Fruit fly (Drosophila melanogaster) whole organism, embryonic: ENCODE measurements around the gene CG10035.

Experiments
- CG12155 ChIP-seq: fragments of 200-800 bp; sonication (Bioruptor generic); optimal IDR thresholded peaks from 3 replicates; lab custom pipeline; 2016; ENCODE audit warnings: missing biosample characterization, missing genetic modification characterization
- CG12391 ChIP-seq: fragments of 200-800 bp; sonication (Bioruptor generic); optimal IDR thresholded peaks from 3 replicates; lab custom pipeline; 2018; ENCODE audit warnings: missing biosample characterization, mild to moderate bottlenecking, missing genetic modification characterization, moderate library complexity
- CG16813 ChIP-seq: fragments of 200-800 bp; sonication (Bioruptor generic); IDR thresholded peaks from 3 replicates; pipeline ENCODE4 v1.3.6; 2022; ENCODE audit warnings: missing biosample characterization, missing genetic modification characterization; ENCODE audit not compliant: partially characterized antibody
- CG17186 ChIP-seq: fragments of 200-800 bp; sonication (Bioruptor generic); optimal IDR thresholded peaks from 3 replicates; lab custom pipeline; 2017; ENCODE audit warnings: missing biosample characterization, missing genetic modification reagents, missing genetic modification characterization
- CG2116 ChIP-seq: fragments of 200-800 bp; sonication (Bioruptor generic); optimal IDR thresholded peaks from 3 replicates; lab custom pipeline; 2018; ENCODE audit warnings: missing biosample characterization, mild to moderate bottlenecking, missing genetic modification characterization
- CG2889 ChIP-seq: fragments of 200-800 bp; sonication (Bioruptor generic); IDR thresholded peaks from 3 replicates; pipeline ENCODE4 v1.3.6; 2022; ENCODE audit warnings: missing biosample characterization, missing genetic modification characterization
- CG4282 ChIP-seq: fragments of 200-800 bp; sonication (Bioruptor generic); optimal IDR thresholded peaks from 2 replicates; lab custom pipeline; 2016; ENCODE audit warnings: missing biosample characterization, missing genetic modification characterization
- CG5245 ChIP-seq: fragments of 200-800 bp; sonication (Bioruptor generic); optimal IDR thresholded peaks from 3 replicates; lab custom pipeline; 2016; ENCODE audit warnings: missing biosample characterization, missing genetic modification characterization
- CG7357 ChIP-seq: fragments of 200-800 bp; sonication (Bioruptor generic); IDR thresholded peaks from 3 replicates; pipeline ENCODE4 v1.3.6; 2022; ENCODE audit warnings: missing biosample characterization, missing genetic modification characterization
- CG8924 ChIP-seq: fragments of 200-800 bp; optimal IDR thresholded peaks from 3 replicates; lab custom pipeline; 2019; ENCODE audit warnings: missing biosample characterization, mild to moderate bottlenecking, missing genetic modification characterization, moderate library complexity
- CG9437 ChIP-seq: fragments of 200-800 bp; sonication (Bioruptor generic); optimal IDR thresholded peaks from 2 replicates; lab custom pipeline; 2018; ENCODE audit warnings: missing biosample characterization, mild to moderate bottlenecking, missing genetic modification characterization
- CG9797 ChIP-seq: fragments of 200-800 bp; sonication (Bioruptor generic); optimal IDR thresholded peaks from 3 replicates; lab custom pipeline; 2018; ENCODE audit warnings: missing biosample characterization, mild to moderate bottlenecking, missing genetic modification characterization
- Camta ChIP-seq: fragments of 200-800 bp; sonication (Bioruptor generic); optimal IDR thresholded peaks from 2 replicates; lab custom pipeline; 2016; ENCODE audit warnings: missing biosample characterization, missing genetic modification characterization
- D19A ChIP-seq: fragments of 200-800 bp; optimal IDR thresholded peaks from 3 replicates; lab custom pipeline; 2019; ENCODE audit warnings: missing biosample characterization, mild to moderate bottlenecking, missing genetic modification characterization, moderate library complexity
- D19B ChIP-seq: fragments of 200-800 bp; sonication (Bioruptor generic); optimal IDR thresholded peaks from 2 replicates; lab custom pipeline; 2017; ENCODE audit warnings: missing biosample characterization, mild to moderate bottlenecking, missing genetic modification characterization
- Dip3 ChIP-seq: fragments of 200-800 bp; sonication (Bioruptor generic); optimal IDR thresholded peaks from 3 replicates; lab custom pipeline; 2016; ENCODE audit warnings: missing biosample characterization, missing genetic modification characterization
- Dll ChIP-seq: fragments of 200-800 bp; sonication (Bioruptor generic); IDR thresholded peaks from 4 replicates; pipeline ENCODE4 v1.3.6; 2022; ENCODE audit warnings: missing biosample characterization, missing genetic modification characterization; ENCODE audit not compliant: partially characterized antibody
- ERR ChIP-seq: fragments of 200-800 bp; sonication (Bioruptor generic); optimal IDR thresholded peaks from 2 replicates; lab custom pipeline; 2016; ENCODE audit warnings: missing biosample characterization, missing genetic modification characterization
- Elba2 ChIP-seq: fragments of 200-800 bp; sonication (Bioruptor generic); optimal IDR thresholded peaks from 3 replicates; lab custom pipeline; 2016; ENCODE audit warnings: missing biosample characterization, missing genetic modification characterization
- Gsc ChIP-seq: fragments of 200-800 bp; sonication (Bioruptor generic); IDR thresholded peaks from 2 replicates; pipeline ENCODE4 v1.3.6; 2022; ENCODE audit warnings: missing biosample characterization, missing genetic modification characterization
- HLH54F ChIP-seq: fragments of 200-800 bp; sonication (Bioruptor generic); optimal IDR thresholded peaks from 3 replicates; lab custom pipeline; 2016; ENCODE audit warnings: missing biosample characterization, missing genetic modification characterization
- Hr78 ChIP-seq, 2 experiments: fragments of 200-800 bp in 1 of 2; fragments of >200 bp in 1 of 2; sonication (Bioruptor generic) in 1 of 2; optimal IDR thresholded peaks; 2 replicates each; lab custom pipeline; 2017 to 2019; ENCODE audit warnings: missing biosample characterization in 2 of 2, missing genetic modification characterization in 2 of 2, mild to moderate bottlenecking in 1 of 2, moderate library complexity in 1 of 2
- MBD-R2 ChIP-seq: fragments of 200-800 bp; sonication (Bioruptor generic); IDR thresholded peaks from 2 replicates; pipeline ENCODE4 v1.3.6; 2022; ENCODE audit warnings: missing biosample characterization, missing genetic modification characterization
- Mad ChIP-seq: fragments of 200-800 bp; sonication (Bioruptor generic); optimal IDR thresholded peaks from 2 replicates; lab custom pipeline; 2016; ENCODE audit warnings: missing biosample characterization, missing genetic modification characterization
- NfI ChIP-seq: fragments of 200-800 bp; sonication (Bioruptor generic); optimal IDR thresholded peaks from 3 replicates; lab custom pipeline; 2018; ENCODE audit warnings: missing biosample characterization, mild to moderate bottlenecking, missing genetic modification characterization, moderate library complexity
- Oli ChIP-seq: fragments of 200-800 bp; sonication (Bioruptor generic); optimal IDR thresholded peaks from 2 replicates; lab custom pipeline; 2018; ENCODE audit warnings: missing biosample characterization, mild to moderate bottlenecking, missing genetic modification characterization, moderate library complexity
- Opbp ChIP-seq: fragments of 200-800 bp; sonication (Bioruptor generic); IDR thresholded peaks from 3 replicates; pipeline ENCODE4 v1.3.6; 2022; ENCODE audit warnings: missing biosample characterization, missing genetic modification characterization; ENCODE audit not compliant: partially characterized antibody
- Ptx1 ChIP-seq: fragments of 200-800 bp; sonication (Bioruptor generic); IDR thresholded peaks from 2 replicates; pipeline ENCODE4 v1.3.6; 2022; ENCODE audit warnings: missing biosample characterization, missing genetic modification characterization
- Ravus ChIP-seq: fragments of 200-800 bp; sonication (Bioruptor generic); IDR thresholded peaks from 2 replicates; pipeline ENCODE4 v1.3.6; 2022; ENCODE audit warnings: missing biosample characterization, missing genetic modification characterization
- Sox100B ChIP-seq: fragments of 200-800 bp; sonication (Bioruptor generic); optimal IDR thresholded peaks from 3 replicates; lab custom pipeline; 2018; ENCODE audit warnings: missing biosample characterization, mild to moderate bottlenecking, missing genetic modification characterization
- Trl ChIP-seq, 3 experiments: fragments of >200 bp in 2 of 3; fragments of 200-800 bp in 1 of 3; sonication (Bioruptor generic) in 1 of 3; optimal IDR thresholded peaks; 2 replicates in 1 of 3; 3 replicates in 2 of 3; lab custom pipeline; 2016 to 2017; ENCODE audit warnings: missing biosample characterization in 1 of 3, missing genetic modification characterization in 1 of 3
- Xbp1 ChIP-seq: fragments of 200-800 bp; sonication (Bioruptor generic); optimal IDR thresholded peaks from 3 replicates; lab custom pipeline; 2016; ENCODE audit warnings: missing biosample characterization, mild to moderate bottlenecking, missing genetic modification characterization
- abd-A ChIP-seq: fragments of 200-800 bp; sonication (Bioruptor generic); optimal IDR thresholded peaks from 3 replicates; lab custom pipeline; 2019; ENCODE audit warnings: missing biosample characterization, mild to moderate bottlenecking, missing genetic modification characterization, moderate library complexity
- az2 ChIP-seq: fragments of 200-800 bp; sonication (Bioruptor generic); optimal IDR thresholded peaks from 3 replicates; lab custom pipeline; 2016; ENCODE audit warnings: missing biosample characterization, missing genetic modification characterization
- emc ChIP-seq: fragments of 200-800 bp; sonication (Bioruptor generic); optimal IDR thresholded peaks from 2 replicates; lab custom pipeline; 2016; ENCODE audit warnings: missing biosample characterization, missing genetic modification characterization
- eve ChIP-seq, 2 experiments: fragments of >200 bp; optimal IDR thresholded peaks; 2 replicates each; lab custom pipeline; 2017; ENCODE audit warnings: missing biosample characterization in 2 of 2, missing genetic modification characterization in 2 of 2
- gce ChIP-seq: fragments of 200-800 bp; sonication (Bioruptor generic); IDR thresholded peaks from 3 replicates; pipeline ENCODE4 v1.3.6; 2022; ENCODE audit warnings: missing biosample characterization, missing genetic modification characterization
- jigr1 ChIP-seq: fragments of 200-800 bp; sonication (Bioruptor generic); IDR thresholded peaks from 3 replicates; pipeline ENCODE4 v1.3.6; 2022; ENCODE audit warnings: missing biosample characterization, missing genetic modification characterization
- lola ChIP-seq, 3 experiments: fragments of >200 bp in 2 of 3; fragments of 200-800 bp in 1 of 3; sonication (Bioruptor generic) in 1 of 3; optimal IDR thresholded peaks; 2 replicates each; lab custom pipeline; 2017 to 2019; ENCODE audit warnings: missing biosample characterization in 3 of 3, missing genetic modification characterization in 3 of 3, mild to moderate bottlenecking in 1 of 3, moderate library complexity in 1 of 3
- luna ChIP-seq: fragments of 200-800 bp; sonication (Bioruptor generic); optimal IDR thresholded peaks from 2 replicates; lab custom pipeline; 2016; ENCODE audit warnings: missing biosample characterization, missing genetic modification characterization
- otp ChIP-seq: fragments of 200-800 bp; sonication (Bioruptor generic); IDR thresholded peaks from 3 replicates; pipeline ENCODE4, ENCODE4 v1.3.6; 2022; ENCODE audit warnings: missing biosample characterization, missing genetic modification characterization
- ro ChIP-seq: fragments of 200-800 bp; sonication (Bioruptor generic); IDR thresholded peaks from 2 replicates; pipeline ENCODE4 v1.3.6; 2022; ENCODE audit warnings: missing biosample characterization, missing genetic modification characterization
- sima ChIP-seq: fragments of 200-800 bp; sonication (Bioruptor generic); optimal IDR thresholded peaks from 2 replicates; lab custom pipeline; 2016; ENCODE audit warnings: missing biosample characterization, missing genetic modification characterization
- slbo ChIP-seq: fragments of 200-800 bp; sonication (Bioruptor generic); IDR thresholded peaks from 2 replicates; pipeline ENCODE4 v1.3.6; 2022; ENCODE audit warnings: missing biosample characterization, missing genetic modification characterization
- sug ChIP-seq: fragments of 200-800 bp; optimal IDR thresholded peaks from 2 replicates; lab custom pipeline; 2019; ENCODE audit warnings: missing biosample characterization, mild to moderate bottlenecking, missing genetic modification characterization, moderate library complexity
- tx ChIP-seq: fragments of 200-800 bp; sonication (Bioruptor generic); optimal IDR thresholded peaks from 2 replicates; lab custom pipeline; 2016; ENCODE audit warnings: missing biosample characterization, missing genetic modification characterization
- unc-4 ChIP-seq: fragments of 200-800 bp; sonication (Bioruptor generic); IDR thresholded peaks from 2 replicates; pipeline ENCODE4 v1.3.6; 2022; ENCODE audit warnings: missing biosample characterization, missing genetic modification characterization; ENCODE audit not compliant: partially characterized antibody
- zfh1 ChIP-seq: fragments of 200-800 bp; sonication (Bioruptor generic); IDR thresholded peaks from 3 replicates; pipeline ENCODE4 v1.3.6; 2022; ENCODE audit warnings: missing biosample characterization, missing genetic modification characterization
- zfh2 ChIP-seq: fragments of 200-800 bp; sonication (Bioruptor generic); optimal IDR thresholded peaks from 2 replicates; lab custom pipeline; 2016; ENCODE audit warnings: missing biosample characterization, missing genetic modification characterization

CG10035 gene

DNA sequence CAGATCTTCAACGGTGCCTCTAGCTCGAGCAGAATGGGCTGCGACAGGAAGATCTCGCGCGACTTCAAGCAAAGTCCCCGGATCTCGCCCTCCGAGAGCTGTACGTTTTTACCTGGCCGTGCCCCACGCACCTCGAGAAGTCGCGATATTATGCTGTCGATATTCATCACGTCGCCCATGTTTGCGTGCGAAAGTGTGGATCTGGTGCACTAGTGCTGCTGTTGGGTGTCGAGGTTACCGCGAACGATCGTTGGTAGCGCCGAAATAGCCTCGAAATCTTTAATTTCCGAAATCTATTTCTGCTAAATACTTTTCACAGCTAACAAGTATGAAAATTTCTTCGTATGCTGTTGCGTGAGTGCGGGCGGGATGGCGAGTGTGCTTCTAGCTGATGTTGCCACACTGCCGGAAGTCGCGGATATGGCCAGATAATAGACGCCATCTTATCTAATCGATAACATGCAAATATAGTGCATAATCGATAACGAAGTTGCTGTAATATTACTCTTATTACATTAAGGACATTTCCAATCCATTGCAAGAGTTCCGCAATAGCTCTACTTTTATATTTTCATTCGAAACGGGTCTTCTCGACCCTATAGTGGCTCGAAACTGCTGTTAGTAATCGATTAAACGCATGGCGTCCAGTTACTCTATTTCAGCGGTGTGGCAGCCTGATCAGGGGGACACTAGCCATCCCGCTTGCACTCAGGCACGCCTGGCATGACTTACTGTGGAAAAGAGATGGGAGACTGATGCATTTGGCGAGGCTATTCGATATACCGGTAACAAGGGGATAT is 43.2 kb upstream of the CG10035 start, which contains the start of gene Pp1-87B (continued):
- TF ChIP-seq CG16813 (GFP tag; lab: Robert Waterston, UW) (peak; percentile 55; the same call in 1 of the 3 replicates), Oli (tag; lab: Kevin White, UChicago) (no peak), Camta (GFP tag; lab: Kevin White, UChicago) (peak; percentile 13), zfh2 (GFP tag; lab: Kevin White, UChicago) (no peak), CG2116 (GFP tag; lab: Kevin White, UChicago) (peak; percentile 66), luna (GFP tag; lab: Kevin White, UChicago) (no peak), Opbp (no peak), CG9437 (peak; percentile 37), CG12391 (tag; lab: Kevin White, UChicago) (peak; percentile 20), Xbp1 (GFP tag; lab: Kevin White, UChicago) (peak; percentile 4), Dll (GFP tag; lab: Robert Waterston, UW) (0 out of 4 replicates have a peak, but pooled peaks have one; percentile 23), unc-4 (no peak), emc (GFP tag; lab: Kevin White, UChicago) (no peak), CG4282 (GFP tag; lab: Kevin White, UChicago) (no peak), Dip3 (GFP tag; lab: Kevin White, UChicago) (peak; percentile 10), az2 (GFP tag; lab: Kevin White, UChicago) (no peak), CG9797 (GFP tag; lab: Kevin White, UChicago) (peak; percentile 49), ERR (GFP tag; lab: Kevin White, UChicago) (no peak), CG17186 (GFP tag; lab: Kevin White, UChicago) (peak; percentile 54), CG2889 (GFP tag; lab: Robert Waterston, UW) (no peak), otp (no peak), slbo (GFP tag; lab: Robert Waterston, UW) (no peak), gce (GFP tag; lab: Robert Waterston, UW) (no peak), sug (tag; lab: Kevin White, UChicago) (peak; percentile 55), Hr78 (GFP tag; optimal IDR thresholded peaks at IDR 0.05; lab: Kevin White, UChicago) (no peak), CG7357 (no peak), MBD-R2 (GFP tag; lab: Robert Waterston, UW) (no peak), D19B (GFP tag; lab: Kevin White, UChicago) (no peak), Trl (optimal IDR thresholded peaks at IDR 0.05; lab: Kevin White, UChicago) (no peak), Trl (GFP tag; optimal IDR thresholded peaks at IDR 0.05; lab: Kevin White, UChicago) (peak; percentile 7), jigr1 (GFP tag; lab: Robert Waterston, UW) (no peak), lola (GFP tag; optimal IDR thresholded peaks at IDR 0.05; lab: Kevin White, UChicago) (peak in 1 of 3 experiments; percentile 28), eve (GFP tag; optimal IDR thresholded peaks at IDR 0.05; lab: Kevin White, UChicago) (no peak), tx (no peak), abd-A (tag; lab: Kevin White, UChicago) (no peak), Elba2 (peak; percentile 98), Mad (GFP tag; lab: Kevin White, UChicago) (no peak), D19A (tag; lab: Kevin White, UChicago) (no peak), Ptx1 (no peak), CG8924 (tag; lab: Kevin White, UChicago) (peak; percentile 43), sima (no peak), Ravus (GFP tag; lab: Robert Waterston, UW) (no peak), ro (GFP tag; lab: Robert Waterston, UW) (no peak), NfI (GFP tag; lab: Kevin White, UChicago) (no peak), CG5245 (GFP tag; lab: Kevin White, UChicago) (no peak), Sox100B (GFP tag; lab: Kevin White, UChicago) (no peak), HLH54F (GFP tag; lab: Kevin White, UChicago) (no peak), zfh1 (GFP tag; lab: Robert Waterston, UW) (no peak), CG12155 (GFP tag; lab: Kevin White, UChicago) (no peak), Gsc (GFP tag; lab: Robert Waterston, UW) (no peak)
